Fruit fly (Drosophila melanogaster): Measurements from ENCODE around the gene CG14022.
A peak's percentile ranks its signal among the peaks of the same experiment; 100 is the strongest.

Gene CG14022

DNA sequence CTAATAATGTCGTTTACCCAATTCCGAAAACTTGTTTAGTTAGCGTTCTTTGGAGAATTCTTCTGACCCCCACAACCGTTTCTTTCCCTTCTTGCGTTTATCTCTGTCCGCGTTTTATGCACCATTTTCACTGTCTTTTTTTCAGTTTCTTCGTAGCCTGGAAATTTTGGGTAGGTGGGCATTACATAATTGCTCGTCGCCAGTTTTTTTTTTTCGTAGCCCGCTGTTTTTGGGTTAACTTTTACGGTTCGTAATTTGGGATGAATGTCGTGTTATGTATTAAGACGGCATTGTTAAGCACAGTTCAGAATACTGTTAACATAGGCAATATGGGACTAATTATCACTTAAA, 30.7 kb downstream of the CG14022 start:
- TF ChIP-seq Dll (optimal IDR thresholded peaks at IDR 0.05) (no peak), EcR (GFP tag; optimal IDR thresholded peaks at IDR 0.05) (no peak), CG8478 (optimal IDR thresholded peaks at IDR 0.05) (no peak), pan (optimal IDR thresholded peaks at IDR 0.05) (no peak), usp (GFP tag; optimal IDR thresholded peaks at IDR 0.05) (no peak), psq (optimal IDR thresholded peaks at IDR 0.05) (no peak)

- TF ChIP-seq pan (optimal IDR thresholded peaks at IDR 0.05) (no peak), CG8478 (optimal IDR thresholded peaks at IDR 0.05) (no peak), Dll (optimal IDR thresholded peaks at IDR 0.05) (no peak), psq (optimal IDR thresholded peaks at IDR 0.05) (no peak), usp (GFP tag; optimal IDR thresholded peaks at IDR 0.05) (no peak), EcR (GFP tag; optimal IDR thresholded peaks at IDR 0.05) (no peak)
These were observed 31.3 kb downstream of the CG14022 start for dm6 chr2L:5297289-5297960.

dm6 chr2L:5296672-5297288, 31.9 kb downstream of the CG14022 start:
- TF ChIP-seq Dll (optimal IDR thresholded peaks at IDR 0.05) (peak; percentile 82), EcR (GFP tag; optimal IDR thresholded peaks at IDR 0.05) (peak in 1 of 2 experiments; percentile 25), pan (optimal IDR thresholded peaks at IDR 0.05) (no peak)

dm6 chr2L:5295245-5295572, 33.5 kb downstream of the CG14022 start:
- TF ChIP-seq CG8478 (optimal IDR thresholded peaks at IDR 0.05) = no peak
- TF ChIP-seq pan (optimal IDR thresholded peaks at IDR 0.05) = no peak
- TF ChIP-seq psq (optimal IDR thresholded peaks at IDR 0.05) = no peak
- TF ChIP-seq usp (GFP tag; optimal IDR thresholded peaks at IDR 0.05) = no peak
- TF ChIP-seq EcR (GFP tag; optimal IDR thresholded peaks at IDR 0.05) = no peak
- no peak for TF ChIP-seq Dll (optimal IDR thresholded peaks at IDR 0.05)

DNA sequence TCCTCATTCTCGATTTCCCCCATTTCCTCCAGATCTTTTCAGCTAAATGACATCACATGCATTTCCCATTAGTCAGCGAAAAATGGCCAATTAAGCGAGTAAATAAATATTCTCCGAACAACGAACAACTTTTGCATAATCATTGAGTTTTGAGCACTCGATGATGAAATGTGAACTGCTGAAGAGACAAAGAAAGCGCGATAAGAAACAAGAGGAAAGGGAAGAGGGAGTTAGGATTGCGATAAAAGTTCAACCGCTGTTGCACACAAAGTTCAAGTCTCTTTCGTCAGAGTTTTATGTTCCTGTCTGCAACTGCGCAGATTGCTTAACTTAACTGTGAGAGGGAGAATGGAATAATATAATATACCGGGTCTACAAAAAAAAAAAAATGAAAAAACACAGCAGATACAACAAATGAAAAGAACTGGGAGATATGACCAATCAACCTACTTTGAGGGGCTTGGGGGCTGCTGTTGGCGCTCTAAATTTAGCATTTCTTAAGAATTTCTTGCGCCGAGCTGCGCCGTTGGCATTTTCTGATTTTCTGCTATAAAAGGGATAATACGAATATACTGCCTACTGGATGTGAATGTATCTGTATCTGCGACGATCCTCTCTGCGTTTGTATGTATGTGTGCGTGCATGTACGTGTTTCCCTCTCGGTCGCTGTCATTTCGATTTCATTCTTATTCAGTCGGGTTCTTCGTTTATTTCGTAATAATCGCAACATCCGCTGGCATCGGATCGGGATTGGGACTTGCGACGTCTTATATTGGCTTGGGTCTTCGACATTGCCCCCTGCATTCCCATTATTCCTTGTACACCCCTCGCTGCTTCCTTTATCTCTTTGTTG, 34.1 kb downstream of the CG14022 start:
- TF ChIP-seq psq (optimal IDR thresholded peaks at IDR 0.05) = no peak
- peak; percentile 72 to 75 for TF ChIP-seq EcR (GFP tag; optimal IDR thresholded peaks at IDR 0.05)

dm6 chr2L:5292977-5293513, 35.6 kb downstream of the CG14022 start:
- TF ChIP-seq EcR (GFP tag; optimal IDR thresholded peaks at IDR 0.05) (peak; percentile 99 to 100), Dll (optimal IDR thresholded peaks at IDR 0.05) (peak; percentile 75), CG8478 (optimal IDR thresholded peaks at IDR 0.05) (peak; percentile 26), usp (GFP tag; optimal IDR thresholded peaks at IDR 0.05) (no peak), psq (optimal IDR thresholded peaks at IDR 0.05) (no peak)

DNA sequence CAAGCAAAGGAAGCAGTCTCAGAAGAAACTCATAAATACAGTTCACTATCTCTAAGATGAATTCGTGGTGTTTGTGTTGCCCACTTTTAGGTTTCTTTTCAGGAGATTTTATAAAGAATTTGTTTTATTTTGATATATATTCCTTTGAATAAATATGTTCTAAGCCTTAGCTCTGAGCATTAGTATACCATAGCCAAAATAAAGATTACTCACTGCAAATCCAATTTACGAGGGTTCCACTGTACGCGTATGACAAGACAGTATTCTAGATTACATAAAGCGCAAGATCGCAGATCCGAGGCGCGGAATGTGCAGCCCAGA, 36.1 kb downstream of the CG14022 start:
- TF ChIP-seq CG8478 (optimal IDR thresholded peaks at IDR 0.05) = no peak
- TF ChIP-seq usp (GFP tag; optimal IDR thresholded peaks at IDR 0.05) = no peak
- no peak for TF ChIP-seq Dll (optimal IDR thresholded peaks at IDR 0.05)

DNA sequence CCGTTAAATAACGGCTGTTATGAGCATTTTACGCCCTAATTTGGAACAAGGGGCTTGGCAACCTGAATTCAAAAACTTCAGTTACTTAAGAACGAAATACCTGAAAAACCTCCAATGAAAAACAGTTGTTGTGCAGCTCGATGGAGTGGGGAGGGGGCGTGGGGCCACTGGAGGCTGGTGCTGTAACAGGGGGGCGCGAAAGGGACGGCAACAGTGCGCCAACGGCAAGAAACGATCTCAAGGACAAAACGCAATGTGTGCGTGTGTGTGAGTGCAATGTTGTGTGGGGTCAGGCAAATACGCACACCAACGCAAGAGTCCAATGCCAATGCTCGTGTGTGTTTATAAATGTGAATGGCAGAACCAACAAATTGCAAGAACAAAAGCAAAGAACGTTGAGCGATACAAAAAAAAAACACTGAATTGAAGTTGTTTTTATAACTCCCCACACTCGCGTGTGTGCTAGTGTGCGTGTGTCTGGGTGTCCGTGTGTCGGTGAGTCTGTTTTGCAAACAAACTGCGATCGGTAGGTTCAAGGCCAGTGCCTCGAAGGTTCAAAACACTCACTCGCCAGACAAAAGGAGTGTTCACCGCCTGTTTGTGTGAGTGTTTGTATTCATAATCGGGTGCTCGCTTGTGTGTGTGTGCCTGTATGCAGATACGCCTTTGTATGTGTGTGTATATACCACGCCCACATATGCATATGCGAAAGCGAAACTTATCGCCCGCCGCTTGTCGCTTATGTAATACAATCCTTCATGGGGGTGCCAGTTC, 36.6 kb downstream of the CG14022 start:
- TF ChIP-seq pan (optimal IDR thresholded peaks at IDR 0.05) (no peak), CG8478 (optimal IDR thresholded peaks at IDR 0.05) (peak; percentile 50), Dll (optimal IDR thresholded peaks at IDR 0.05) (peak; percentile 31), EcR (GFP tag; optimal IDR thresholded peaks at IDR 0.05) (peak; percentile 79 to 93), psq (optimal IDR thresholded peaks at IDR 0.05) (no peak), usp (GFP tag; optimal IDR thresholded peaks at IDR 0.05) (no peak)

DNA sequence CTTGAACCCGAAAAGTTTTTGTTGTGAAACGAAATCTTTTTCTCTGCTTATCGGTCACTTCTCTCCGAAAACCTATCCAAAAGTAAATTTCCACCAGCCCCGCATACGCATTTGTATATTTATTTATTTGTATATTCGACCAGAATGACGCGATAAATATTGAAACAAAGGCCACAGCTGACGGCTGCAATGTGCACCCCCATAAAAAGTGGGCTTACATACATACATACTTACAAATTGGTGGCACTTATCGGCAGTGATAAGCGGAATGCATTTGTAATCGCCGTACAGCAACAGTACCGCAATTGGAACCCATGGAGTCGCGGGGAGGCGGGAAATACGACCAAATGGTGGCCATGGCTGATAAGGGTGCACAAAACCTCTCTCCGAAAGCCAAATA, 37.5 kb downstream of the CG14022 start:
- peak in 1 of 2 experiments; percentile 29 for TF ChIP-seq EcR (GFP tag; optimal IDR thresholded peaks at IDR 0.05)
- TF ChIP-seq CG8478 (optimal IDR thresholded peaks at IDR 0.05) = no peak

- TF ChIP-seq psq (optimal IDR thresholded peaks at IDR 0.05) (no peak), CG8478 (optimal IDR thresholded peaks at IDR 0.05) (no peak), pan (optimal IDR thresholded peaks at IDR 0.05) (no peak), Dll (optimal IDR thresholded peaks at IDR 0.05) (no peak), EcR (GFP tag; optimal IDR thresholded peaks at IDR 0.05) (no peak), usp (GFP tag; optimal IDR thresholded peaks at IDR 0.05) (no peak)
These were observed 38.1 kb downstream of the CG14022 start for dm6 chr2L:5290530-5290929.

dm6 chr2L:5289921-5290320, 38.8 kb downstream of the CG14022 start:
- TF ChIP-seq pan (optimal IDR thresholded peaks at IDR 0.05) (no peak), EcR (GFP tag; optimal IDR thresholded peaks at IDR 0.05) (no peak), psq (optimal IDR thresholded peaks at IDR 0.05) (no peak), CG8478 (optimal IDR thresholded peaks at IDR 0.05) (no peak), usp (GFP tag; optimal IDR thresholded peaks at IDR 0.05) (no peak), Dll (optimal IDR thresholded peaks at IDR 0.05) (no peak)

DNA sequence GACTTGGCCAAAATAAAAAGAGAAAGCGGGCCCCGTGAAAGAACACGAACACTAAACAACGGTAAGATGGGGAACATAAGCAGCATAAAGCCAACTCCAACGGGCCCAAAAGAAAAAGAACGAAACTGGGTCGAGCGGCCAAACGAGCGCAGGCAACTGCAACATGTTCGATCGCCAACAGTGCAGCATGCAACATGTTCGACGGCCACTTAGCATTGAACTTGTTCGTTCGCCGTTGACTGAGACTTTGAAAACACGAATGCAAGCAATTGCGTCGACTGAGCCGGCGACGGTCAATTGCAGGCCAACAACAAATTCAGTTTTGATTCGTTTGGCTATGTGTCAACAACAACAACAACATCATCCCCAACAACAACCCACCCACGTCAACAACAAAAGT, 40.0 kb downstream of the CG14022 start, which contains the start of gene vri:
vri (plus strand) TSS at position 224 of the 400 bp plus-strand sequence.
- TF ChIP-seq pan (optimal IDR thresholded peaks at IDR 0.05) = no peak
- TF ChIP-seq CG8478 (optimal IDR thresholded peaks at IDR 0.05) = no peak
- no peak for TF ChIP-seq EcR (GFP tag; optimal IDR thresholded peaks at IDR 0.05)
- TF ChIP-seq usp (GFP tag; optimal IDR thresholded peaks at IDR 0.05) = no peak
- TF ChIP-seq psq (optimal IDR thresholded peaks at IDR 0.05) = no peak
- no peak for TF ChIP-seq Dll (optimal IDR thresholded peaks at IDR 0.05)

Data from whole organism.